Worm (Caenorhabditis elegans) whole organism, L3 larva: ENCODE results near the gene fkb-6.

Experiments used
- ZK546.5 ChIP-seq: sonication (generic microtip); optimal IDR thresholded peaks from 2 replicates; lab custom pipeline; 2017; ENCODE audit warnings: missing biosample characterization, missing genetic modification characterization
- aly-2 ChIP-seq: fragments of 150-350 bp; optimal IDR thresholded peaks from 2 replicates; lab custom pipeline; 2014; ENCODE audit warnings: missing biosample characterization, missing genetic modification characterization
- ama-1 ChIP-seq: fragments of 150-350 bp; optimal IDR thresholded peaks from 2 replicates; lab custom pipeline; 2018
- ceh-16 ChIP-seq: sonication (generic microtip); optimal IDR thresholded peaks from 2 replicates; lab custom pipeline; 2017; ENCODE audit warnings: missing biosample characterization, missing genetic modification characterization
- ceh-9 ChIP-seq: sonication (generic microtip); optimal IDR thresholded peaks from 2 replicates; lab custom pipeline; 2018; ENCODE audit warnings: missing biosample characterization, missing genetic modification characterization
- daf-12 ChIP-seq: fragments of 150-350 bp; optimal IDR thresholded peaks from 2 replicates; lab custom pipeline; 2014; ENCODE audit warnings: missing biosample characterization, missing genetic modification reagents, missing genetic modification characterization
- egl-27 ChIP-seq: sonication (generic microtip); optimal IDR thresholded peaks from 4 replicates; lab custom pipeline; 2017; ENCODE audit warnings: missing biosample characterization, missing genetic modification reagents, missing genetic modification characterization
- egl-5 ChIP-seq: fragments of 150-350 bp; optimal IDR thresholded peaks from 2 replicates; lab custom pipeline; 2017; ENCODE audit warnings: missing biosample characterization, missing genetic modification reagents, missing genetic modification characterization, inconsistent platforms
- elt-2 ChIP-seq: sonication (generic microtip); optimal IDR thresholded peaks from 2 replicates; lab custom pipeline; 2016; ENCODE audit warnings: missing genetic modification reagents, mild to moderate bottlenecking, missing genetic modification characterization, missing compliant biosample characterization
- elt-3 ChIP-seq, 3 experiments: fragments of 150-350 bp in 1 of 3; sonication (generic microtip) in 2 of 3; optimal IDR thresholded peaks; 2 replicates in 2 of 3; 4 replicates in 1 of 3; lab custom pipeline; 2014 to 2017; ENCODE audit warnings: missing biosample characterization in 3 of 3, missing genetic modification characterization in 3 of 3
- eor-1 ChIP-seq, 2 experiments: fragments of 150-350 bp; optimal IDR thresholded peaks; 2 replicates each; lab custom pipeline; 2014 to 2018; ENCODE audit warnings: missing biosample characterization in 2 of 2, missing genetic modification characterization in 2 of 2
- fos-1 ChIP-seq: fragments of 150-350 bp; optimal IDR thresholded peaks from 2 replicates; lab custom pipeline; 2014; ENCODE audit warnings: missing biosample characterization, missing genetic modification characterization
- lin-15B ChIP-seq: fragments of 150-350 bp; optimal IDR thresholded peaks from 2 replicates; lab custom pipeline; 2014; ENCODE audit warnings: missing biosample characterization, missing genetic modification characterization
- lin-39 ChIP-seq: fragments of 150-350 bp; optimal IDR thresholded peaks from 2 replicates; lab custom pipeline; 2018; ENCODE audit warnings: missing biosample characterization, missing genetic modification reagents, missing genetic modification characterization
- lsy-12 ChIP-seq: sonication (generic microtip); optimal IDR thresholded peaks from 2 replicates; lab custom pipeline; 2016; ENCODE audit warnings: mild to moderate bottlenecking, missing genetic modification characterization, missing compliant biosample characterization
- mdl-1 ChIP-seq: fragments of 150-350 bp; optimal IDR thresholded peaks from 2 replicates; lab custom pipeline; 2014; ENCODE audit warnings: missing biosample characterization, missing genetic modification characterization
- mml-1 ChIP-seq: fragments of 150-350 bp; sonication (generic microtip); optimal IDR thresholded peaks from 3 replicates; lab custom pipeline; 2014; ENCODE audit warnings: missing biosample characterization, missing genetic modification characterization
- nfya-1 ChIP-seq: sonication (generic microtip); optimal IDR thresholded peaks from 2 replicates; lab custom pipeline; 2017; ENCODE audit warnings: missing genetic modification characterization, mild to moderate bottlenecking, missing compliant biosample characterization, antibody characterized with exemption, moderate library complexity; ENCODE audit not compliant: insufficient read depth
- nhr-11 ChIP-seq: fragments of 150-350 bp; optimal IDR thresholded peaks from 2 replicates; lab custom pipeline; 2014; ENCODE audit warnings: missing biosample characterization, missing genetic modification characterization
- nhr-12 ChIP-seq: fragments of 150-350 bp; optimal IDR thresholded peaks from 2 replicates; lab custom pipeline; 2014; ENCODE audit warnings: missing biosample characterization, missing genetic modification characterization
- nhr-23 ChIP-seq: fragments of 150-350 bp; optimal IDR thresholded peaks from 2 replicates; lab custom pipeline; 2014; ENCODE audit warnings: missing biosample characterization, missing genetic modification reagents, missing genetic modification characterization
- nhr-237 ChIP-seq: fragments of 150-350 bp; optimal IDR thresholded peaks from 2 replicates; lab custom pipeline; 2014; ENCODE audit warnings: missing biosample characterization, missing genetic modification characterization
- nhr-43 ChIP-seq: sonication (generic microtip); optimal IDR thresholded peaks from 2 replicates; lab custom pipeline; 2016; ENCODE audit warnings: mild to moderate bottlenecking, missing genetic modification characterization, missing compliant biosample characterization; ENCODE audit not compliant: poor library complexity, severe bottlenecking
- nhr-67 ChIP-seq: fragments of 150-350 bp; optimal IDR thresholded peaks from 2 replicates; lab custom pipeline; 2014; ENCODE audit warnings: missing biosample characterization, missing genetic modification characterization
- nhr-76 ChIP-seq: fragments of 150-350 bp; sonication (generic microtip); optimal IDR thresholded peaks from 5 replicates; lab custom pipeline; 2014; ENCODE audit warnings: missing biosample characterization, missing genetic modification characterization
- pha-4 ChIP-seq: fragments of 150-350 bp; optimal IDR thresholded peaks from 2 replicates; lab custom pipeline; 2014; ENCODE audit warnings: missing biosample characterization, missing genetic modification reagents, missing genetic modification characterization
- pqm-1 ChIP-seq: fragments of 150-350 bp; optimal IDR thresholded peaks from 2 replicates; lab custom pipeline; 2017; ENCODE audit warnings: missing biosample characterization, missing genetic modification characterization, inconsistent platforms
- sea-2 ChIP-seq: fragments of 150-350 bp; sonication (generic microtip); optimal IDR thresholded peaks from 4 replicates; lab custom pipeline; 2014; ENCODE audit warnings: missing biosample characterization, missing genetic modification reagents, missing genetic modification characterization
- snpc-4 ChIP-seq: fragments of 150-350 bp; optimal IDR thresholded peaks from 2 replicates; lab custom pipeline; 2014; ENCODE audit warnings: missing biosample characterization, missing genetic modification characterization
- unc-39 ChIP-seq: sonication (generic microtip); optimal IDR thresholded peaks from 4 replicates; lab custom pipeline; 2017; ENCODE audit warnings: missing biosample characterization, missing genetic modification characterization
- ztf-4 ChIP-seq: fragments of 150-350 bp; optimal IDR thresholded peaks from 2 replicates; lab custom pipeline; 2014; ENCODE audit warnings: missing biosample characterization, missing genetic modification characterization

fkb-6 gene

ce11 chrV:20797918-20798317 lies 48.0 kb upstream of the fkb-6 start, which contains the start of gene sdf-9:
Gene sdf-9 (plus strand): TSS chrV:20798218.
- TF ChIP-seq ZK546.5 (tag; lab: Kevin White, UChicago) = no peak
- no peak for TF ChIP-seq ceh-9 (tag; lab: Kevin White, UChicago)
- TF ChIP-seq lin-15B (tag; lab: Kevin White, UChicago) = no peak
- TF ChIP-seq eor-1 (tag; optimal IDR thresholded peaks at IDR 0.05; lab: Kevin White, UChicago) = no peak
- no peak for TF ChIP-seq daf-12 (tag; lab: Kevin White, UChicago)
- no peak for TF ChIP-seq nhr-43 (tag; lab: Kevin White, UChicago)
- no peak for TF ChIP-seq ama-1 (lab: Kevin White, UChicago)
- TF ChIP-seq fos-1 (tag; lab: Kevin White, UChicago) = no peak
- no peak for TF ChIP-seq pqm-1 (tag; lab: Kevin White, UChicago)

DNA sequence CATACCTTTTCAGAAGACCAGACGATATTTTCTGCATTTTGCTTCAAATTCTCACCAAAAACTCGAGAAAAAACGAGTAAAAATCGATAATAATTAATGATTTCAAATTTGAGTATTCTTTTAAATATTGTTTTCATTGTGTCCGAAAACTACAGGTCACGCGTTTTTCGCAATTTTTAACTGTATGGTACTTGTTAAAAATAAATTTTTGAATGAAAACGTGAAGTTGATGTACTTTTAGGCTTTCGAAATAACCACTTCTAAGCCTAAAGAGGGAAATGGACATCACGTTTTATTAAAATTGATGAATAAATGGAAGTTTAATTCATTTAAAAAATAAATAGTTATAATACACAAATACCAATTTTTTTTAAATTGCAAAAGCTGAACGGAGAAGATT lies 43.1 kb upstream of the fkb-6 start, which contains the start of gene Y44A6D.5:
TSS of gene Y44A6D.5 (minus strand) at position 101 of the 400 bp plus-strand sequence.
- TF ChIP-seq mml-1 (tag; lab: Kevin White, UChicago) (no peak), lsy-12 (tag; lab: Kevin White, UChicago) (no peak), elt-2 (tag; lab: Kevin White, UChicago) (no peak), fos-1 (tag; lab: Kevin White, UChicago) (no peak), sea-2 (GFP tag; lab: Kevin White, UChicago) (no peak), eor-1 (tag; optimal IDR thresholded peaks at IDR 0.05; lab: Kevin White, UChicago) (no peak), aly-2 (tag; lab: Kevin White, UChicago) (no peak), nhr-237 (tag; lab: Kevin White, UChicago) (no peak), nhr-11 (no peak), nhr-67 (tag; lab: Kevin White, UChicago) (no peak), nfya-1 (tag; lab: Kevin White, UChicago) (no peak), unc-39 (tag; lab: Kevin White, UChicago) (no peak), egl-27 (tag; lab: Kevin White, UChicago) (no peak), nhr-23 (tag; lab: Kevin White, UChicago) (no peak), ztf-4 (tag; lab: Kevin White, UChicago) (no peak), elt-3 (tag; optimal IDR thresholded peaks at IDR 0.05; lab: Kevin White, UChicago) (no peak)

DNA sequence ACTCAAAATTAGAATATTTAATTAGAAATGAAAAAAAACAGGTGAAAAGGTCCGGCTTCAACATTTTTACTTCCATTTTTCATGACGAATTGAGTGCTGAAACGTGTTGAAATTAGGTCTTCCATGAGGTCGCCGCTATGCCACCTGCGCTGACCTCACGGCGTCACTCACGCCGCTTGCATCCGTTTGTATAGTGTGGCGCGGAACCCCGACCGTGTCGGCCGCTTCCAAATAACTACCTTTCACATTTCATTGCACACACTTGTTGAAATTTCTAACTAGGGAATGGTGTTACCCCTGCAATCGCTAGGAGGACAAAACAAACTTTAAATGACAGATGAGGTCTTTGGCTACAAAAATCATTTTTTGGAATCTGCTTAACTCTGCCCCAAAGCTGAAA lies 42.5 kb upstream of the fkb-6 start:
- TF ChIP-seq snpc-4 (tag; lab: Kevin White, UChicago) = peak; percentile 73

DNA sequence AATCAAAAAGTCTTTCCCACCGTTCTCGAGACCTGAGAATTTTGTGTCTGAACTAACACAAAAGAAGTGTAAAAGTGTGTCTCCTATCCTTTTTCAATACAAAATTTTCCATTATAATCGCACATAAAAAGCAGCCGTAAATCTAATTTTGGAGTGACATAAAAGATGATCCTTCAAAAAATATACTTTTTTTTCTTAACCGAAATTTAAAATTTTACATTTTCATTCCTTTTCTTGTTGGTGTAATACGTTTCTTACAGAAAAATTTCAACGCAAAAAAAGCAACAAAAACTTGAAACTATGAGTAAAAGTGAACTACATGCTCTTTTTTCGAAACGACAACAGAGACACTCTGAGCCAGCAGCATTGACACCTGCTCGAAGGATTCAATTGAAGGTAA lies 38.9 kb upstream of the fkb-6 start, which contains the start of gene Y44A6D.6:
TSS of gene Y44A6D.6 (plus strand) at position 301 of the 400 bp plus-strand sequence.
- TF ChIP-seq unc-39 (tag; lab: Kevin White, UChicago) (no peak), snpc-4 (tag; lab: Kevin White, UChicago) (no peak), lin-15B (tag; lab: Kevin White, UChicago) (no peak), ceh-9 (tag; lab: Kevin White, UChicago) (no peak), mml-1 (tag; lab: Kevin White, UChicago) (no peak), nhr-67 (tag; lab: Kevin White, UChicago) (no peak), elt-3 (tag; optimal IDR thresholded peaks at IDR 0.05; lab: Kevin White, UChicago) (no peak), nhr-237 (tag; lab: Kevin White, UChicago) (no peak), ceh-16 (tag; lab: Kevin White, UChicago) (no peak), ZK546.5 (tag; lab: Kevin White, UChicago) (no peak), mdl-1 (no peak), sea-2 (GFP tag; lab: Kevin White, UChicago) (no peak), fos-1 (tag; lab: Kevin White, UChicago) (no peak)
- TF ChIP-seq, all 47 proteins: peak for 0

- no peak for TF ChIP-seq lin-39 (tag; lab: Kevin White, UChicago)
- no peak for TF ChIP-seq ceh-16 (tag; lab: Kevin White, UChicago)
- TF ChIP-seq nhr-11 = no peak
Observed at ce11 chrV:20813646-20814045, 32.3 kb upstream of the fkb-6 start.

DNA sequence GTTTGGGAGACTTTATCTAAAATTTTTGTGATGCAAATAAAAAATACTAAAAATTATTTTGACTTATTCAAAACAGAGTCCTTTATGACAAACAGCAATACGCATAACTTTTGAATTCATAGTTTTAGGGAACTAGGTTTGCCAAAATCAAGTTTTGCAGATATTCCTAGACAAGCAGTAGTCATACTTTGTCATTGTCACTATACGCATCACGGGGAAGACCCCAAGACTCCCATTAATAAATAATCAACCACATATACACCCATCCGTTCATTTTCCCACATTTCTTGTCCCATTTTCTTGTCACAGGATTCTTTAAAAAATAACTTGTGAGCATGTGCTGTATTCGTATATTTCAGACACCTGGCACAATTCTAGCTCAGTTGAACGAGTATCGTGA lies 31.5 kb upstream of the fkb-6 start, which contains the start of gene Y44A6D.7:
TSS of gene Y44A6D.7 (plus strand) at position 301 of the 400 bp plus-strand sequence.
- no peak for TF ChIP-seq ceh-16 (tag; lab: Kevin White, UChicago)
- no peak for TF ChIP-seq nfya-1 (tag; lab: Kevin White, UChicago)
- no peak for TF ChIP-seq pha-4 (tag; lab: Kevin White, UChicago)
- no peak for TF ChIP-seq unc-39 (tag; lab: Kevin White, UChicago)
- no peak for TF ChIP-seq egl-5 (tag; lab: Kevin White, UChicago)
- no peak for TF ChIP-seq lin-39 (tag; lab: Kevin White, UChicago)
- TF ChIP-seq nhr-76 (tag; lab: Kevin White, UChicago) = no peak
- no peak for TF ChIP-seq nhr-12 (tag; lab: Kevin White, UChicago)
